Worm (Caenorhabditis elegans) whole organism, L4 larva: ENCODE measurements around the gene dsh-2.
A peak's percentile ranks its signal among the peaks of the same experiment; 100 is the strongest.

Experiments used
- F49E8.2 ChIP-seq: sonication (generic microtip); optimal IDR thresholded peaks from 2 replicates; lab custom pipeline; 2016; ENCODE audit warnings: missing compliant biosample characterization, mild to moderate bottlenecking, missing genetic modification characterization, borderline replicate concordance
- T26A8.4 ChIP-seq: fragments of 200-800 bp; sonication (Bioruptor generic); IDR thresholded peaks from 2 replicates; pipeline ENCODE4 v1.3.6; 2022; ENCODE audit warnings: missing genetic modification characterization, missing compliant biosample characterization
- Y5F2A.4 ChIP-seq: fragments of 200-800 bp; sonication (Bioruptor generic); optimal IDR thresholded peaks from 2 replicates; lab custom pipeline; 2018; ENCODE audit warnings: mild to moderate bottlenecking, missing genetic modification characterization, missing compliant biosample characterization
- Y75B8A.6 ChIP-seq: fragments of 200-800 bp; sonication (Bioruptor generic); IDR thresholded peaks from 2 replicates; pipeline ENCODE4 v1.3.6; 2022; ENCODE audit warnings: missing genetic modification reagents, missing genetic modification characterization, missing compliant biosample characterization
- ZK337.2 ChIP-seq: fragments of 200-800 bp; sonication (Bioruptor generic); IDR thresholded peaks from 2 replicates; pipeline ENCODE4 v1.3.6; 2022; ENCODE audit warnings: missing genetic modification reagents, missing genetic modification characterization, missing compliant biosample characterization
- ZK546.5 ChIP-seq, 2 experiments: sonication (generic microtip); optimal IDR thresholded peaks; 2 replicates each; lab custom pipeline; 2017; ENCODE audit warnings: missing biosample characterization in 2 of 2, missing genetic modification characterization in 2 of 2
- aha-1 ChIP-seq: fragments of 150-350 bp; peaks from one replicate; lab custom pipeline; 2014; ENCODE audit warnings: missing biosample characterization, missing genetic modification characterization
- aly-2 ChIP-seq: sonication (generic microtip); optimal IDR thresholded peaks from 2 replicates; lab custom pipeline; 2018; ENCODE audit warnings: missing biosample characterization, missing genetic modification characterization
- ama-1 ChIP-seq: fragments of 150-350 bp; optimal IDR thresholded peaks from 2 replicates; lab custom pipeline; 2014; ENCODE audit warnings: inconsistent platforms, mixed read lengths
- arid-1 ChIP-seq: fragments of 200-800 bp; sonication (Bioruptor generic); conservative IDR thresholded peaks from 2 replicates; pipeline ENCODE4 v1.3.6; 2022; ENCODE audit warnings: missing genetic modification reagents, missing genetic modification characterization, missing compliant biosample characterization
- ceh-20 ChIP-seq: fragments of 200-800 bp; sonication (Bioruptor generic); IDR thresholded peaks from 2 replicates; pipeline ENCODE4 v1.3.6; 2022; ENCODE audit warnings: missing genetic modification reagents, missing genetic modification characterization, missing compliant biosample characterization
- ceh-32 ChIP-seq: sonication (generic microtip); optimal IDR thresholded peaks from 2 replicates; lab custom pipeline; 2016; ENCODE audit warnings: mild to moderate bottlenecking, missing genetic modification characterization, missing compliant biosample characterization; ENCODE audit not compliant: poor library complexity
- ceh-62 ChIP-seq: sonication (generic microtip); optimal IDR thresholded peaks from 2 replicates; lab custom pipeline; 2017; ENCODE audit warnings: missing biosample characterization, missing genetic modification characterization
- ceh-82 ChIP-seq: sonication (generic microtip); optimal IDR thresholded peaks from 2 replicates; lab custom pipeline; 2017; ENCODE audit warnings: missing biosample characterization, missing genetic modification characterization
- ces-1 ChIP-seq: fragments of 150-350 bp; sonication (generic microtip); optimal IDR thresholded peaks from 4 replicates; lab custom pipeline; 2014; ENCODE audit warnings: missing biosample characterization, missing genetic modification reagents, missing genetic modification characterization
- ctbp-1 ChIP-seq: fragments of 200-800 bp; sonication (Bioruptor generic); IDR thresholded peaks from 2 replicates; pipeline ENCODE4 v1.3.6; 2022; ENCODE audit warnings: missing genetic modification reagents, missing genetic modification characterization, missing compliant biosample characterization
- daf-12 ChIP-seq: fragments of 150-350 bp; optimal IDR thresholded peaks from 2 replicates; lab custom pipeline; 2014; ENCODE audit warnings: missing biosample characterization, missing genetic modification reagents, missing genetic modification characterization
- daf-16 ChIP-seq, 3 experiments: sonication (generic microtip); optimal IDR thresholded peaks; 2 replicates each; lab custom pipeline; 2016 to 2017; ENCODE audit warnings: missing genetic modification characterization in 3 of 3, missing genetic modification reagents in 3 of 3, mild to moderate bottlenecking in 2 of 3, missing compliant biosample characterization in 2 of 3, missing biosample characterization in 1 of 3, moderate library complexity in 1 of 3
- daf-19 ChIP-seq: fragments of 200-800 bp; sonication (Bioruptor generic); conservative IDR thresholded peaks from 2 replicates; pipeline ENCODE4 v1.3.6; 2022; ENCODE audit warnings: missing genetic modification characterization, missing compliant biosample characterization
- daf-8 ChIP-seq: fragments of 200-800 bp; sonication (Bioruptor generic); IDR thresholded peaks from 2 replicates; pipeline ENCODE4 v1.3.6; 2022; ENCODE audit warnings: missing genetic modification characterization, missing compliant biosample characterization
- dpl-1 ChIP-seq: fragments of 150-350 bp; optimal IDR thresholded peaks from 2 replicates; lab custom pipeline; 2014; ENCODE audit warnings: missing biosample characterization, missing genetic modification reagents, missing genetic modification characterization
- dve-1 ChIP-seq: sonication (generic microtip); optimal IDR thresholded peaks from 2 replicates; lab custom pipeline; 2017; ENCODE audit warnings: antibody characterized with exemption, mild to moderate bottlenecking, missing genetic modification characterization, missing compliant biosample characterization; ENCODE audit not compliant: insufficient read depth
- egl-27 ChIP-seq: sonication (generic microtip); optimal IDR thresholded peaks from 3 replicates; lab custom pipeline; 2017; ENCODE audit warnings: missing biosample characterization, missing genetic modification reagents, missing genetic modification characterization
- egl-43 ChIP-seq: fragments of 200-800 bp; sonication (Bioruptor generic); IDR thresholded peaks from 2 replicates; pipeline ENCODE4 v1.3.6; 2022; ENCODE audit warnings: missing genetic modification reagents, missing genetic modification characterization, missing compliant biosample characterization
- hlh-30 ChIP-seq: sonication (generic microtip); optimal IDR thresholded peaks from 2 replicates; lab custom pipeline; 2017; ENCODE audit warnings: antibody characterized with exemption, mild to moderate bottlenecking, missing genetic modification characterization, missing compliant biosample characterization; ENCODE audit not compliant: insufficient read depth
- jun-1 ChIP-seq: fragments of 150-350 bp; optimal IDR thresholded peaks from 2 replicates; lab custom pipeline; 2014; ENCODE audit warnings: missing biosample characterization, missing genetic modification reagents, missing genetic modification characterization
- lim-7 ChIP-seq: fragments of 200-800 bp; sonication (Bioruptor generic); IDR thresholded peaks from 2 replicates; pipeline ENCODE4 v1.3.6; 2022; ENCODE audit warnings: missing genetic modification characterization, missing compliant biosample characterization
- lin-1 ChIP-seq: fragments of 200-800 bp; sonication (Bioruptor generic); IDR thresholded peaks from 2 replicates; pipeline ENCODE4 v1.3.6; 2022; ENCODE audit warnings: missing genetic modification reagents, missing genetic modification characterization, missing compliant biosample characterization
- lin-15B ChIP-seq: fragments of 150-350 bp; sonication (generic microtip); optimal IDR thresholded peaks from 3 replicates; lab custom pipeline; 2014; ENCODE audit warnings: missing biosample characterization, missing genetic modification characterization
- lin-29 ChIP-seq: fragments of 200-800 bp; sonication (Bioruptor generic); IDR thresholded peaks from 2 replicates; pipeline ENCODE4 v1.3.6; 2022; ENCODE audit warnings: missing genetic modification reagents, missing genetic modification characterization, missing compliant biosample characterization
- lsy-2 ChIP-seq, 2 experiments: fragments of 150-350 bp in 1 of 2; sonication (generic microtip) in 1 of 2; optimal IDR thresholded peaks; 2 replicates each; lab custom pipeline; 2014 to 2017; ENCODE audit warnings: missing biosample characterization in 2 of 2, missing genetic modification characterization in 2 of 2
- madf-5 ChIP-seq, 2 experiments: fragments of 200-800 bp; sonication (Bioruptor generic); IDR thresholded peaks; 2 replicates each; pipeline ENCODE4 v1.3.6; 2022; ENCODE audit warnings: missing compliant biosample characterization in 2 of 2, missing genetic modification characterization in 2 of 2
- mdl-1 ChIP-seq, 2 experiments: fragments of 150-350 bp in 1 of 2; sonication (generic microtip) in 1 of 2; optimal IDR thresholded peaks; 2 replicates each; lab custom pipeline; 2014 to 2017; ENCODE audit warnings: missing biosample characterization in 2 of 2, missing genetic modification characterization in 2 of 2
- nhr-102 ChIP-seq: sonication (generic microtip); optimal IDR thresholded peaks from 2 replicates; lab custom pipeline; 2016; ENCODE audit warnings: mild to moderate bottlenecking, missing genetic modification characterization, moderate library complexity, missing compliant biosample characterization
- nhr-111 ChIP-seq: fragments of 200-800 bp; sonication (Bioruptor generic); optimal IDR thresholded peaks from 2 replicates; lab custom pipeline; 2018; ENCODE audit warnings: mild to moderate bottlenecking, missing genetic modification characterization, missing compliant biosample characterization
- nhr-76 ChIP-seq: fragments of 150-350 bp; optimal IDR thresholded peaks from 2 replicates; lab custom pipeline; 2014; ENCODE audit warnings: missing biosample characterization, missing genetic modification characterization
- rbr-2 ChIP-seq: sonication (generic microtip); optimal IDR thresholded peaks from 2 replicates; lab custom pipeline; 2016; ENCODE audit warnings: missing genotype, missing genetic modification characterization, missing compliant biosample characterization
- set-16 ChIP-seq: fragments of 200-800 bp; sonication (Bioruptor generic); IDR thresholded peaks from 2 replicates; pipeline ENCODE4 v1.3.6; 2022; ENCODE audit warnings: missing genetic modification reagents, missing genetic modification characterization, missing compliant biosample characterization
- snpc-4 ChIP-seq: fragments of 150-350 bp; optimal IDR thresholded peaks from 2 replicates; lab custom pipeline; 2014; ENCODE audit warnings: missing biosample characterization, missing genetic modification characterization
- tag-97 ChIP-seq: fragments of 200-800 bp; sonication (Bioruptor generic); IDR thresholded peaks from 2 replicates; pipeline ENCODE4 v1.3.6; 2022; ENCODE audit warnings: missing genetic modification characterization, missing compliant biosample characterization
- tra-1 ChIP-seq: fragments of 200-800 bp; sonication (Bioruptor generic); IDR thresholded peaks from 2 replicates; pipeline ENCODE4 v1.3.6; 2022; ENCODE audit warnings: missing genetic modification reagents, missing genetic modification characterization, missing compliant biosample characterization
- unc-130 ChIP-seq: sonication (generic microtip); optimal IDR thresholded peaks from 2 replicates; lab custom pipeline; 2016; ENCODE audit warnings: missing genetic modification reagents, missing genetic modification characterization, missing compliant biosample characterization
- zag-1 ChIP-seq: fragments of 150-350 bp; optimal IDR thresholded peaks from 2 replicates; lab custom pipeline; 2014; ENCODE audit warnings: missing biosample characterization, missing genetic modification characterization
- zfp-2 ChIP-seq: sonication (generic microtip); optimal IDR thresholded peaks from 2 replicates; lab custom pipeline; 2016; ENCODE audit warnings: mild to moderate bottlenecking, missing genetic modification characterization, missing compliant biosample characterization
- zfp-3 ChIP-seq: fragments of 200-800 bp; sonication (Bioruptor generic); conservative IDR thresholded peaks from 2 replicates; pipeline ENCODE4 v1.3.6; 2022; ENCODE audit warnings: missing genetic modification reagents, missing genetic modification characterization, missing compliant biosample characterization
- zip-2 ChIP-seq: fragments of 150-350 bp; optimal IDR thresholded peaks from 2 replicates; lab custom pipeline; 2014; ENCODE audit warnings: missing biosample characterization, missing genetic modification characterization
- ztf-7 ChIP-seq: fragments of 150-350 bp; optimal IDR thresholded peaks from 2 replicates; lab custom pipeline; 2014; ENCODE audit warnings: missing biosample characterization, missing genetic modification characterization

dsh-2 gene

DNA sequence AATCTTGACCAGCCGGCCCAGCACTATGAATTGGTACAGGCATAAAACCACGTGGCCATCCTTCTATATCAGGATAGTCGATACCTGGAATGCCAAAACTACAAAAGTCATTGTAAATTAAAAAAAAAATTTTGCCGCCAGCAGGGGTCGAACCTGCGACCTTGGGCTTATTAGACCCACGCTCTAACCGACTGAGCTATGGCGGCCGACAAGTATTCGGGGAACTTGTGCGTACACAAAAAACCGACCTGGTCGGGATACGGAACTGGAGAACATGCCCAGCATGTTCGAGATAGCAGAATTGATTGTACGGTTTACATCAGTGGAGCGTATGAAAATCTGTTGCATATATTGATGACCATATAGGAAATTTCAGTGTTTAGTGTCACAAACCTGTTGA is 23.7 kb downstream of the dsh-2 start (continued):
- TF ChIP-seq jun-1 (tag; lab: Kevin White, UChicago): no peak
- TF ChIP-seq daf-19 (GFP tag; lab: Robert Waterston, UW): peak; percentile 83
- peak; percentile 63 for TF ChIP-seq lin-29
- TF ChIP-seq snpc-4 (tag; lab: Kevin White, UChicago): peak; percentile 93
- no peak for TF ChIP-seq ces-1 (GFP tag; lab: Kevin White, UChicago)
- no peak for TF ChIP-seq daf-12 (tag; lab: Kevin White, UChicago)
- TF ChIP-seq nhr-76 (tag; lab: Kevin White, UChicago): no peak
- TF ChIP-seq, all 104 proteins: peak for 62

DNA sequence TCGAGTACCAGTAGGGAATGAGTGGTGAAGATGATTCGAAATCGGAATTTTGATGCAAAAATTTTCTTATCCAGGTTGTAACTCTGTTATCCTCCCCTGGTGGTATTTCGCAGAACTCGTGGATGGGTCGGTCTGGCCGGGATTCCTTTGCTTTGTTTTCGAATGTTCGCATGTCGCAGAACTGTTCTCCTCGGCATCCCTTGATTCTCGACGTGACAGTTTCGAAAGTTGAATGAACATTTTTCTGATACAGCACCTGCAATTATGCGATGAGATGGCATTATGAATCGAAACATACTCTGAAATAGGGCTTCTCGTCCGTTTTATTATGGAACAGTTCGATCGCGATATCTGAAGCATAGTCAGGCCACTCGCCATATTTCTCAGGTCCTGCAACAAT is 24.7 kb downstream of the dsh-2 start:
- TF ChIP-seq aly-2 (tag; lab: Kevin White, UChicago) (no peak), unc-130 (GFP tag; lab: Kevin White, UChicago) (no peak), Y75B8A.6 (GFP tag; lab: Robert Waterston, UW) (no peak), ctbp-1 (GFP tag; lab: Robert Waterston, UW) (peak; percentile 10; the same call in 1 of the 2 replicates), ceh-20 (no peak), madf-5 (GFP tag; IDR thresholded peaks at IDR 0.05; lab: Robert Waterston, UW) (peak in 1 of 2 experiments; percentile 40; a peak in 1 of 4 replicates), ces-1 (GFP tag; lab: Kevin White, UChicago) (no peak), zfp-3 (GFP tag; lab: Robert Waterston, UW) (0 out of 2 replicates have a peak, but pooled peaks have one; percentile 19), zfp-2 (no peak), snpc-4 (tag; lab: Kevin White, UChicago) (no peak), ceh-32 (tag; lab: Kevin White, UChicago) (no peak), lin-1 (GFP tag; lab: Robert Waterston, UW) (no peak), nhr-102 (tag; lab: Kevin White, UChicago) (no peak), aha-1 (tag; lab: Kevin White, UChicago) (peak; percentile 21), ZK546.5 (tag; optimal IDR thresholded peaks at IDR 0.05; lab: Kevin White, UChicago) (no peak), lim-7 (GFP tag; lab: Robert Waterston, UW) (no peak), F49E8.2 (tag; lab: Kevin White, UChicago) (no peak), daf-8 (GFP tag; lab: Robert Waterston, UW) (no peak), arid-1 (no peak)

DNA sequence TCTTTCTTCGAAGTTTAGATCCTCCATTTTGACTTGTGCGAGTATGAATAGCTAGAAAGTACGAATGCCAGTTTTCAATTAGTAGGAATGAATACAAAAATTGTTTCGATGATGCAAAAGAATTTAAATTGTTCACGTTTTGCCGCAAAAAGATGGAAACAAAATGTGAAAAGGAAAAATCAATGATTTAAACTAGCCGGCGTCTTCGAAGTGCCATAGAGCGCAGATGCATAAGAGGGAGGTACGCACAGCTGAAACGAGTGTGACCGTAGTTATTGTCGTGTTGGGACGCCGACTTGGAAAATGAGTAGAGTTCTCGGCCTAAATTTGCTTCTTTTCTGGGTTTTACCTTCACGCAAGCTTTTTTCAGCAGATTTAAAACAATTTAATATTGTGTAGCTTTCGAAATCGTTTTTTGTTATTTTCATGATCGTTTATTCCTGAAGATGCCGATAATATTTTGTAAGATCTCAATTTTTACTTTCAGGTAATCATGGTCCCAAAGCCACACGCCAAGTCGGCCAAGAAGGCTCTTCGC is 25.8 kb downstream of the dsh-2 start, which contains the start of the genes ify-1 and rpl-22:
TSS of gene ify-1 (minus strand) at position 51 of the 538 bp plus-strand sequence.
TSS of gene rpl-22 (plus strand) at position 488 of the 538 bp plus-strand sequence.
- TF ChIP-seq dve-1 (tag; lab: Kevin White, UChicago): peak; percentile 95
- no peak for TF ChIP-seq tra-1 (GFP tag; lab: Robert Waterston, UW)
- peak; percentile 97 to 99 for TF ChIP-seq lsy-2 (tag; optimal IDR thresholded peaks at IDR 0.05; lab: Kevin White, UChicago)
- no peak for TF ChIP-seq ceh-82 (tag; lab: Kevin White, UChicago)
- 0 out of 2 replicates have a peak, but pooled peaks have one; percentile 42 for TF ChIP-seq egl-43 (GFP tag; lab: Robert Waterston, UW)
- no peak; the same call in 1 of the 2 replicates for TF ChIP-seq set-16
- peak; percentile 94 for TF ChIP-seq dpl-1
- peak; percentile 57 for TF ChIP-seq zfp-2
- TF ChIP-seq zip-2 (tag; lab: Kevin White, UChicago): peak; percentile 57
- peak; percentile 87 for TF ChIP-seq lin-15B (tag; lab: Kevin White, UChicago)
- TF ChIP-seq nhr-111 (GFP tag; lab: Kevin White, UChicago): no peak
- TF ChIP-seq ZK546.5 (tag; optimal IDR thresholded peaks at IDR 0.05; lab: Kevin White, UChicago): peak in 1 of 2 experiments; percentile 16
- no peak for TF ChIP-seq tag-97
- TF ChIP-seq rbr-2 (tag; lab: Kevin White, UChicago): peak; percentile 87
- TF ChIP-seq T26A8.4 (GFP tag; lab: Robert Waterston, UW): peak; percentile 86
- peak; percentile 94 for TF ChIP-seq hlh-30 (tag; lab: Kevin White, UChicago)
- TF ChIP-seq ztf-7 (tag; lab: Kevin White, UChicago): peak; percentile 78
- TF ChIP-seq ces-1 (GFP tag; lab: Kevin White, UChicago): no peak
- no peak for TF ChIP-seq Y5F2A.4 (GFP tag; lab: Kevin White, UChicago)
- TF ChIP-seq ZK337.2 (GFP tag; lab: Robert Waterston, UW): no peak
- peak in 1 of 2 experiments; percentile 38 for TF ChIP-seq daf-16 (GFP tag; optimal IDR thresholded peaks at IDR 0.05; lab: Kevin White, UChicago)
- peak; percentile 84 for TF ChIP-seq daf-16 (tag; optimal IDR thresholded peaks at IDR 0.05; lab: Kevin White, UChicago)
- TF ChIP-seq zag-1 (tag; lab: Kevin White, UChicago): peak; percentile 42
- peak; percentile 75 for TF ChIP-seq ama-1 (lab: Kevin White, UChicago)
- TF ChIP-seq mdl-1 (tag; optimal IDR thresholded peaks at IDR 0.05; lab: Kevin White, UChicago): peak in 1 of 2 experiments; percentile 53
- TF ChIP-seq egl-27 (tag; lab: Kevin White, UChicago): no peak
- TF ChIP-seq ceh-62 (tag; lab: Kevin White, UChicago): no peak
